Fruit fly (Drosophila melanogaster): Measurements from ENCODE around the gene tai.

Gene tai

DNA sequence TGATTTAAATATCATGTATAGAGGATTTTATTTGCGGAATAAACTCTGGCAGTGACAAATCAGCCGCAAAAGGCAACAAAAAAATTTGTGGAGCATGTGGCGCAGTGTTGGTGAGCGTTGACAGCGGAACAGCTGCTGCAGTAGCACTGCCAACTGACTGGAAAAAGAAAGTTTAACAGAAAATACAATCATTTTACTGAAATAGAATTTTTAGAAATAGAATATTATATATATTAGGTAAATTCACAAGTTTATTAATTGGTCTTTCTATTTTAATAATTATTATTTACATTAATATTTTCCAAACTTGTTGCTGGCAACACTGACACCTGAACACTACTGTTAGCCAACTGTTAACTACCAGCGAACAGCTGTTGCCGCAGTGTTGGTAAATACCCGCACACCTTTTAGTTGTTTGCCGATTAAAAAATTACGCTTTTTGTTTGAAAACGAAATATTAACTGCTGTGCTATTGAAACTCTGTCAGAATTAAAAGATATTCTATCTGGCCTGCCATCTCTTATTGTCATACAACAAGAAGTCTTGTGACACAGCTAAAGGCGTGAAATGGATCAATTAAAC lies at the start of gene tai, which contains the start of gene CG9586:
Gene tai (plus strand): TSS at position 380 of the 582 bp plus-strand sequence.
Gene CG9586 (minus strand): TSS at position 116 of the 582 bp plus-strand sequence.
- no peak for TF ChIP-seq ttk (optimal IDR thresholded peaks at IDR 0.05)
- TF ChIP-seq Sin3A (optimal IDR thresholded peaks at IDR 0.05) = no peak
- TF ChIP-seq h (optimal IDR thresholded peaks at IDR 0.05) = no peak
- TF ChIP-seq insv (optimal IDR thresholded peaks at IDR 0.05) = no peak
- no peak for TF ChIP-seq psq (optimal IDR thresholded peaks at IDR 0.05)
- TF ChIP-seq Myc (optimal IDR thresholded peaks at IDR 0.05) = no peak

DNA sequence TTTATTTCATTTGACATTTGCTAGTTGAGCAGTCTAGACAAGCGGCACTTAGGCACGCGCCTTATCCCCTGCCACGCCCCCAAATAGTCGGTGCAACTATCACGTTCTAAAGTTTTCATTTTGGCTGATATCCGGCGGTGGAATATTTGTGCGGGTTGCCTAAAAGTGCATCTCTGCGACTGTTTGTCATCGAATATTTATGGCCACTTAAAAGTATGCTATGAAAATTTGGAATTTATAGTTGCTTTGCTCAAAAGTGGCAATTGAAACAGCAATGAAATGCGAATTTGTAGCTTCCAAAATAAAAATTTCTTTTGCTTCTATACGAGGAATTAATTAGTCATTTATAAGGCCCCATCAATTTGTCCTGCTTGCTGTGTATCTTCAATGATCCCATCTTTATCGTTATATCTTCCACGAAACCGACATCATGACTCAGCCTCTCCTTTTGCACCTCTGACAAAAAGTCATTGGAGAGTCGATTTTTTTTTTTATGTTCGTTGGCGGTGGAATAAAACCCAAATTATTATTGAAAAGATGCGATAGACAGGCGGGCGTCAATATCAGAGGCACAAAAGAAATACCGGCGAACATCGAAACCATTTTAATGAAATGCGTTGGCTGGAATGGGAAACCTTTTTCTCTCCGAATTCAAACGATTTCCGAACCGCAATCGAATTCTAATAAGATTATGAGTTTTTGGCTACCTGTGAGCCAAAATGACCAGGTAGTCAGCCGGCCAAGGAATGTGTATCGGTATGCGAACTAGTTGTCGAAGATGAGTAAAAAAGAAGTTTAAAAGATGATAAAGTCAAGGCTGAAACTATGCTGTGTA lies 45.9 kb upstream of the tai start:
- TF ChIP-seq Sin3A (optimal IDR thresholded peaks at IDR 0.05) = no peak
- no peak for TF ChIP-seq insv (optimal IDR thresholded peaks at IDR 0.05)
- TF ChIP-seq ttk (optimal IDR thresholded peaks at IDR 0.05) = no peak
- TF ChIP-seq Myc (optimal IDR thresholded peaks at IDR 0.05) = no peak
- TF ChIP-seq h (optimal IDR thresholded peaks at IDR 0.05) = no peak
- TF ChIP-seq psq (optimal IDR thresholded peaks at IDR 0.05) = no peak

- TF ChIP-seq psq (optimal IDR thresholded peaks at IDR 0.05) (no peak), insv (optimal IDR thresholded peaks at IDR 0.05) (no peak), ttk (optimal IDR thresholded peaks at IDR 0.05) (no peak), Myc (optimal IDR thresholded peaks at IDR 0.05) (no peak), h (optimal IDR thresholded peaks at IDR 0.05) (no peak), Sin3A (optimal IDR thresholded peaks at IDR 0.05) (no peak)
Measured at dm6 chr2L:9122371-9122770, 44.2 kb upstream of the tai start.

DNA sequence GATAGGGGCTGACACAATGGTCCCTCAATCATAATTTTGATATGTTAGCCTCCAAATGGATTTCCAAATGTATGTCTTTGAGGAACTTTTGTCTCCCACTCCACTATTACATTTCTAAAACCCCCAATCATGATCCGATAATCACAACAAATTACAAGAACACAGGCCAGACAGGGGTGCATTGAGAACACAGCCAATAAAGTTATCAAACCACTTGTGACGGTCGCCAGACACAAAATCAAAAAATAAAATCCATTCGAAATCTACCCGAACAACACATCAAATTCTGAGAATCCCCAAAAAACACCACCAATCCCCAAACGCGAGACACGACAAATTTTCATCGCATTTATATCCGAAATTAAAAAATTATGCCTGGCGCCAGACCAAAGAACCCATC lies 42.9 kb upstream of the tai start:
- TF ChIP-seq Sin3A (optimal IDR thresholded peaks at IDR 0.05) = no peak

DNA sequence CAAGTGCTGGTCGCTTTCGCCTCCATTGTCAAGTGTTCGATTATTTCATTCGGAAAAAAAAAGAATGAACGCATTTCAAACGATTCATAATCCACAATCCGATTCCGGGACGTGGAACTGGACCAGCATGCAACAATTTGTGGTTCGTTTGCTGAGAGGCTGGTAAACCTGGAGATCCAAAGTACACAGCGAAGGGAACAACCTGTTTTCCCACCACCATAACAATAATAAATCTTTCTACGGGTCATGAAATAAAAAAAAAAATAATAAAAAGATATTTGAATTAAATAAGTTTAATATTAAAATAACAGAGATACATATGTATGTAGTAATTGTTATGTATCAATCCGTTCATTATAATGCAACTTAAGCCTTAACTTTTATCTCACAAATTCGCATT lies 42.1 kb upstream of the tai start:
- TF ChIP-seq ttk (optimal IDR thresholded peaks at IDR 0.05) (no peak), Myc (optimal IDR thresholded peaks at IDR 0.05) (no peak), insv (optimal IDR thresholded peaks at IDR 0.05) (no peak), Sin3A (optimal IDR thresholded peaks at IDR 0.05) (no peak), psq (optimal IDR thresholded peaks at IDR 0.05) (no peak), h (optimal IDR thresholded peaks at IDR 0.05) (no peak)

DNA sequence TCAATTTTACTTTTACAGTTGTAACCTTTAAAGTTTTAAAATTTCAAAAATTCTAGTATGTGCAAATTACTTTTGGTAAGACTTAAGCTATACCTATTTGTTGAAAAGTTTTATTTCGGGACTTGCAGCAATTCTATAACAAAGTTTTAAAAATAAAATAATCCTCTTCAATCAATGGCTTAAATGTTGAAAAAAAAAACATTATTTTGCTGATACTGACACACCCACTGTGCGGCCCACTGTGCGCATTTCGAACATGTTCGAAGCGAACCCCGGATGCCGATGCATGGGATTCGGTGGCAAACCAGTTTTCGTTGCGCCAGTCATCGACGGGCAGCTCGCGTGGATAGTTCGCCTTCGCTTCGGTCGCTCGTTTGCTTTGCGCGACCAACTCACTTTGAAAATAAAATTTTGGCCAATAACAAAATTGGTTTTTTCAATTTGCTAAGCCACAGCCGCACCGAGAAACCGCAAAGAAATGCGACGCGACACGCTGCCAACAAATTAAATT lies 41.1 kb upstream of the tai start, which contains the start of gene CG32982:
Gene CG32982 (plus strand): TSS at position 320 of the 511 bp plus-strand sequence.
- no peak for TF ChIP-seq ttk (optimal IDR thresholded peaks at IDR 0.05)
- no peak for TF ChIP-seq Sin3A (optimal IDR thresholded peaks at IDR 0.05)
- no peak for TF ChIP-seq h (optimal IDR thresholded peaks at IDR 0.05)
- TF ChIP-seq insv (optimal IDR thresholded peaks at IDR 0.05) = no peak
- TF ChIP-seq psq (optimal IDR thresholded peaks at IDR 0.05) = no peak
- no peak for TF ChIP-seq Myc (optimal IDR thresholded peaks at IDR 0.05)

DNA sequence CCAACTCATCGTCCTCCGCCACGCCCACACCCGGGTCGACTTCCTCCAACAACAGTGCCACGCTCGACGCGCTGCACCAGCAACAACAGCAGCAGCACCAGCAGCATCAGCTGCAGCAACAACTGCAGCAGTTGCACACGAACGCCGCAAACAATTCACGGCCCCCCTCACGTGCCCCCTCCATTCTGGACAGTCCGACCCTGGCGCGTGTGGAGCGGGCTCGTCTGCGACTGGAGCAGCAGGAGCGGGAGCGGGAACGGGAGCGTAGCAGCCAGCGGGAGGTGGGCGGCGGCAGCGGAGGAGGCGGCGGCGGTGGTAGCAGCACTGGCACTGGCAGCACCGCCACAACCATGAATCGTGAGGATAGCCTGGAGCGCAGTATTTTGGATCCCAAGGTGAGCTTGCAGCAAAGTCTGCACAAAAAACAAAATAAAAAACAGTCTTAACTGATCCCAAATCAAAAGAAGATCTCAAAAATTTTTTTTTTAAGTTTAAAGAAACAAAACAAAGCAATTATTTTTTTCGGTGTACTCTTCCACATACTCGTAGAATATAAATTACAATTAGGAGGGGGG lies 39.4 kb upstream of the tai start:
- no peak for TF ChIP-seq insv (optimal IDR thresholded peaks at IDR 0.05)
- no peak for TF ChIP-seq psq (optimal IDR thresholded peaks at IDR 0.05)
- TF ChIP-seq ttk (optimal IDR thresholded peaks at IDR 0.05) = no peak
- no peak for TF ChIP-seq Myc (optimal IDR thresholded peaks at IDR 0.05)
- no peak for TF ChIP-seq h (optimal IDR thresholded peaks at IDR 0.05)
- no peak for TF ChIP-seq Sin3A (optimal IDR thresholded peaks at IDR 0.05)

DNA sequence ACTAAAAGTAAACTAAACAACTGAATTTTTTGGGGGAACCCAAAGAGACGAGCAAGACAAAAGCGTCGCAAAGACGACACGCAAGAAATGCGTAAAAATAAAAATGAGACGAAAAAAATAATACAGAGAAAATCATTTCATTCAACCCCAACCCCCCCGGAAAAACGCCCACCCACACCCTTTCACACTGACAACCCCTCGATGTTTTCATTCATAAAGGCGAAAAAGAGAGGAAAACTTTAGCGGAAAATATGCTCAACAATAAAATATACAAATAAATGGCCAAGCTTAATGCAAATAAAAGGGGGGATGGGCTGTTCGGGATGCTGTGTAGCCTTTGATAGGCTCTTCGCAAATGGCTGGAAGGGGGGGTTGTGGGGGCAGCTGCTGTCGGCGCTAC lies 35.6 kb upstream of the tai start:
- TF ChIP-seq Myc (optimal IDR thresholded peaks at IDR 0.05) (no peak), Sin3A (optimal IDR thresholded peaks at IDR 0.05) (no peak), h (optimal IDR thresholded peaks at IDR 0.05) (no peak), insv (optimal IDR thresholded peaks at IDR 0.05) (no peak), ttk (optimal IDR thresholded peaks at IDR 0.05) (no peak), psq (optimal IDR thresholded peaks at IDR 0.05) (no peak)

DNA sequence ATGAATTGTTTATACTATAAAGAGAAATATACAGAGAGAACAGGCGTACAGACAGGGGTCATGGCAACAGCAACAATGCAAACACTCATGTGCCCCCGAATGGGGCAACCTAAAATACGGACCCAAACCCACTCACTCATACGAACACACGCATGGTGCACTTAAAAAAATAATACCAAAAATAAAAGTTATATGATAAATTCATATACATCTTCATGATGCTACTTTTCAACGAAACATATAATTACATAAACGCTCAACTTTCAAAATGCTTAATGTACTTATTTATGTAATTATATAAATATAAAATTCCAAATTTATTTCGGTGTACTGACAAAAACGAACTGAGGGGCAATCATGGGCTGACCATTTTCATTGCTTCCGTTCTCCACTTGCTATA lies 33.4 kb upstream of the tai start:
- no peak for TF ChIP-seq insv (optimal IDR thresholded peaks at IDR 0.05)
- TF ChIP-seq ttk (optimal IDR thresholded peaks at IDR 0.05) = no peak
- TF ChIP-seq Sin3A (optimal IDR thresholded peaks at IDR 0.05) = no peak
- TF ChIP-seq psq (optimal IDR thresholded peaks at IDR 0.05) = no peak
- no peak for TF ChIP-seq Myc (optimal IDR thresholded peaks at IDR 0.05)
- TF ChIP-seq h (optimal IDR thresholded peaks at IDR 0.05) = no peak

DNA sequence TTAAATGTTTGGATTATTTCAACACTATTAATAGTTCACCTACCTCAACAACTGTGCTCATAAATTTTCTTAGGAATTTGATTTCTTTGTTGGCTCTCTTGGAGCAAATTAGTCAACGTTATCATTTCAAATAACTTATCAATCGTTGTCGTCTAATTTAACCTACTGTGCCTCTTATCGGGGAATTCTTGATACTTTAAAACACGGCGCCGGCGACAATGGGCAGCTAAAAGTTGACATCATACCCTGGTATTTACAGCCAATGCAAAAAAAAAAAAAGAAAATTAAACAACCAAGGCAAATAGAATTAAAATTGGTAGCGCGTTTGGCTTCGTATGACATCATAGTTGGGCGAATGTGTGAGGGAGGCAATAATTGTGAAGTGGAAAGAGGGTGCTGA lies 32.4 kb upstream of the tai start:
- TF ChIP-seq Myc (optimal IDR thresholded peaks at IDR 0.05) (no peak), Sin3A (optimal IDR thresholded peaks at IDR 0.05) (no peak), ttk (optimal IDR thresholded peaks at IDR 0.05) (no peak), psq (optimal IDR thresholded peaks at IDR 0.05) (no peak), h (optimal IDR thresholded peaks at IDR 0.05) (no peak), insv (optimal IDR thresholded peaks at IDR 0.05) (no peak)

- no peak for TF ChIP-seq ttk (optimal IDR thresholded peaks at IDR 0.05)
- no peak for TF ChIP-seq insv (optimal IDR thresholded peaks at IDR 0.05)
- TF ChIP-seq Sin3A (optimal IDR thresholded peaks at IDR 0.05) = no peak
- TF ChIP-seq Myc (optimal IDR thresholded peaks at IDR 0.05) = no peak
- no peak for TF ChIP-seq h (optimal IDR thresholded peaks at IDR 0.05)
- no peak for TF ChIP-seq psq (optimal IDR thresholded peaks at IDR 0.05)
Measured at dm6 chr2L:9134940-9135339, 31.6 kb upstream of the tai start.

- TF ChIP-seq insv (optimal IDR thresholded peaks at IDR 0.05) (no peak), Sin3A (optimal IDR thresholded peaks at IDR 0.05) (no peak), psq (optimal IDR thresholded peaks at IDR 0.05) (no peak), Myc (optimal IDR thresholded peaks at IDR 0.05) (no peak), ttk (optimal IDR thresholded peaks at IDR 0.05) (no peak), h (optimal IDR thresholded peaks at IDR 0.05) (no peak)
Measured at dm6 chr2L:9136712-9137111, 29.9 kb upstream of the tai start.

Measured in Kc167 (cell line).